Worm (Caenorhabditis elegans) whole organism, L4 larva: Measurements from ENCODE around the gene Y61A9LA.1.

Source experiments
- D1046.2 ChIP-seq: fragments of 200-800 bp; sonication (Bioruptor generic); IDR thresholded peaks from 2 replicates; pipeline ENCODE4 v1.3.6; 2022; ENCODE audit warnings: missing genetic modification characterization, missing compliant biosample characterization
- F44E2.7 ChIP-seq: fragments of 200-800 bp; sonication (Bioruptor generic); IDR thresholded peaks from 2 replicates; pipeline ENCODE4 v2.1.2; 2022; ENCODE audit warnings: missing genetic modification characterization, missing compliant biosample characterization
- F49E8.2 ChIP-seq: sonication (generic microtip); optimal IDR thresholded peaks from 2 replicates; lab custom pipeline; 2016; ENCODE audit warnings: missing compliant biosample characterization, mild to moderate bottlenecking, missing genetic modification characterization, borderline replicate concordance
- R02D3.7 ChIP-seq: fragments of 150-350 bp; sonication (generic microtip); optimal IDR thresholded peaks from 3 replicates; lab custom pipeline; 2014; ENCODE audit warnings: missing biosample characterization, missing genetic modification characterization
- T26A8.4 ChIP-seq: fragments of 200-800 bp; sonication (Bioruptor generic); IDR thresholded peaks from 2 replicates; pipeline ENCODE4 v1.3.6; 2022; ENCODE audit warnings: missing genetic modification characterization, missing compliant biosample characterization
- Y48G9A.11 ChIP-seq: fragments of 200-800 bp; sonication (Bioruptor generic); IDR thresholded peaks from 2 replicates; pipeline ENCODE4 v1.3.6; 2022; ENCODE audit warnings: missing genetic modification reagents, missing genetic modification characterization, missing compliant biosample characterization
- Y5F2A.4 ChIP-seq: fragments of 200-800 bp; sonication (Bioruptor generic); optimal IDR thresholded peaks from 2 replicates; lab custom pipeline; 2018; ENCODE audit warnings: mild to moderate bottlenecking, missing genetic modification characterization, missing compliant biosample characterization
- Y75B8A.6 ChIP-seq: fragments of 200-800 bp; sonication (Bioruptor generic); IDR thresholded peaks from 2 replicates; pipeline ENCODE4 v1.3.6; 2022; ENCODE audit warnings: missing genetic modification reagents, missing genetic modification characterization, missing compliant biosample characterization
- ZK546.5 ChIP-seq, 2 experiments: sonication (generic microtip); optimal IDR thresholded peaks; 2 replicates each; lab custom pipeline; 2017; ENCODE audit warnings: missing biosample characterization in 2 of 2, missing genetic modification characterization in 2 of 2
- aha-1 ChIP-seq: fragments of 150-350 bp; peaks from one replicate; lab custom pipeline; 2014; ENCODE audit warnings: missing biosample characterization, missing genetic modification characterization
- ama-1 ChIP-seq: fragments of 150-350 bp; optimal IDR thresholded peaks from 2 replicates; lab custom pipeline; 2014; ENCODE audit warnings: inconsistent platforms, mixed read lengths
- arid-1 ChIP-seq: fragments of 200-800 bp; sonication (Bioruptor generic); conservative IDR thresholded peaks from 2 replicates; pipeline ENCODE4 v1.3.6; 2022; ENCODE audit warnings: missing genetic modification reagents, missing genetic modification characterization, missing compliant biosample characterization
- ceh-20 ChIP-seq: fragments of 200-800 bp; sonication (Bioruptor generic); IDR thresholded peaks from 2 replicates; pipeline ENCODE4 v1.3.6; 2022; ENCODE audit warnings: missing genetic modification reagents, missing genetic modification characterization, missing compliant biosample characterization
- ceh-32 ChIP-seq: sonication (generic microtip); optimal IDR thresholded peaks from 2 replicates; lab custom pipeline; 2016; ENCODE audit warnings: mild to moderate bottlenecking, missing genetic modification characterization, missing compliant biosample characterization; ENCODE audit not compliant: poor library complexity
- ceh-44 ChIP-seq: fragments of 200-800 bp; sonication (Bioruptor generic); IDR thresholded peaks from 2 replicates; pipeline ENCODE4 v1.3.6; 2022; ENCODE audit warnings: missing genetic modification reagents, missing genetic modification characterization, missing compliant biosample characterization
- ctbp-1 ChIP-seq: fragments of 200-800 bp; sonication (Bioruptor generic); IDR thresholded peaks from 2 replicates; pipeline ENCODE4 v1.3.6; 2022; ENCODE audit warnings: missing genetic modification reagents, missing genetic modification characterization, missing compliant biosample characterization
- daf-16 ChIP-seq, 3 experiments: sonication (generic microtip); optimal IDR thresholded peaks; 2 replicates each; lab custom pipeline; 2016 to 2017; ENCODE audit warnings: missing genetic modification characterization in 3 of 3, missing genetic modification reagents in 3 of 3, mild to moderate bottlenecking in 2 of 3, missing compliant biosample characterization in 2 of 3, missing biosample characterization in 1 of 3, moderate library complexity in 1 of 3
- daf-19 ChIP-seq: fragments of 200-800 bp; sonication (Bioruptor generic); conservative IDR thresholded peaks from 2 replicates; pipeline ENCODE4 v1.3.6; 2022; ENCODE audit warnings: missing genetic modification characterization, missing compliant biosample characterization
- daf-8 ChIP-seq: fragments of 200-800 bp; sonication (Bioruptor generic); IDR thresholded peaks from 2 replicates; pipeline ENCODE4 v1.3.6; 2022; ENCODE audit warnings: missing genetic modification characterization, missing compliant biosample characterization
- dmd-8 ChIP-seq: fragments of 200-800 bp; sonication (Bioruptor generic); IDR thresholded peaks from 2 replicates; pipeline ENCODE4 v1.3.6; 2022; ENCODE audit warnings: missing genetic modification characterization, missing compliant biosample characterization
- duxl-1 ChIP-seq: sonication (generic microtip); optimal IDR thresholded peaks from 2 replicates; lab custom pipeline; 2016; ENCODE audit warnings: mild to moderate bottlenecking, missing genetic modification characterization, moderate library complexity, missing compliant biosample characterization; ENCODE audit not compliant: poor library complexity
- dve-1 ChIP-seq: sonication (generic microtip); optimal IDR thresholded peaks from 2 replicates; lab custom pipeline; 2017; ENCODE audit warnings: antibody characterized with exemption, mild to moderate bottlenecking, missing genetic modification characterization, missing compliant biosample characterization; ENCODE audit not compliant: insufficient read depth
- hlh-11 ChIP-seq: fragments of 200-800 bp; sonication (Bioruptor generic); optimal IDR thresholded peaks from 2 replicates; lab custom pipeline; 2018; ENCODE audit warnings: mild to moderate bottlenecking, missing genetic modification characterization, missing compliant biosample characterization
- jun-1 ChIP-seq: fragments of 150-350 bp; optimal IDR thresholded peaks from 2 replicates; lab custom pipeline; 2014; ENCODE audit warnings: missing biosample characterization, missing genetic modification reagents, missing genetic modification characterization
- lim-7 ChIP-seq: fragments of 200-800 bp; sonication (Bioruptor generic); IDR thresholded peaks from 2 replicates; pipeline ENCODE4 v1.3.6; 2022; ENCODE audit warnings: missing genetic modification characterization, missing compliant biosample characterization
- lin-1 ChIP-seq: fragments of 200-800 bp; sonication (Bioruptor generic); IDR thresholded peaks from 2 replicates; pipeline ENCODE4 v1.3.6; 2022; ENCODE audit warnings: missing genetic modification reagents, missing genetic modification characterization, missing compliant biosample characterization
- lin-29 ChIP-seq: fragments of 200-800 bp; sonication (Bioruptor generic); IDR thresholded peaks from 2 replicates; pipeline ENCODE4 v1.3.6; 2022; ENCODE audit warnings: missing genetic modification reagents, missing genetic modification characterization, missing compliant biosample characterization
- mdt-29 ChIP-seq: fragments of 200-800 bp; sonication (Bioruptor generic); IDR thresholded peaks from 2 replicates; pipeline ENCODE4 v1.3.6; 2022; ENCODE audit warnings: missing genetic modification reagents, missing genetic modification characterization, missing compliant biosample characterization
- mxl-2 ChIP-seq: fragments of 200-800 bp; sonication (Bioruptor generic); conservative IDR thresholded peaks from 2 replicates; pipeline ENCODE4 v1.3.6; 2022; ENCODE audit warnings: missing genetic modification reagents, missing genetic modification characterization, missing compliant biosample characterization
- mxl-3 ChIP-seq: fragments of 200-800 bp; sonication (Bioruptor generic); optimal IDR thresholded peaks from 2 replicates; lab custom pipeline; 2018; ENCODE audit warnings: mild to moderate bottlenecking, missing genetic modification characterization, missing compliant biosample characterization
- nhr-11 ChIP-seq: fragments of 150-350 bp; optimal IDR thresholded peaks from 2 replicates; lab custom pipeline; 2014; ENCODE audit warnings: missing biosample characterization, missing genetic modification characterization
- nhr-42 ChIP-seq: fragments of 200-800 bp; sonication (Bioruptor generic); IDR thresholded peaks from 2 replicates; pipeline ENCODE4 v1.3.6; 2022; ENCODE audit warnings: missing genetic modification characterization, missing compliant biosample characterization
- nhr-76 ChIP-seq: fragments of 150-350 bp; optimal IDR thresholded peaks from 2 replicates; lab custom pipeline; 2014; ENCODE audit warnings: missing biosample characterization, missing genetic modification characterization
- pha-4 ChIP-seq, 2 experiments: fragments of 150-350 bp in 1 of 2; fragments of 200-800 bp in 1 of 2; sonication (Bioruptor generic) in 1 of 2; IDR thresholded peaks in 1 of 2; optimal IDR thresholded peaks in 1 of 2; 2 replicates each; pipeline versions ENCODE4 v1.3.6 to Lab custom; 2014 to 2022; ENCODE audit warnings: missing genetic modification characterization in 2 of 2, missing genetic modification reagents in 2 of 2, missing biosample characterization in 1 of 2, missing compliant biosample characterization in 1 of 2
- set-16 ChIP-seq: fragments of 200-800 bp; sonication (Bioruptor generic); IDR thresholded peaks from 2 replicates; pipeline ENCODE4 v1.3.6; 2022; ENCODE audit warnings: missing genetic modification reagents, missing genetic modification characterization, missing compliant biosample characterization
- spr-1 ChIP-seq: sonication (generic microtip); optimal IDR thresholded peaks from 2 replicates; lab custom pipeline; 2016; ENCODE audit warnings: mild to moderate bottlenecking, missing genetic modification characterization, missing compliant biosample characterization
- tag-97 ChIP-seq: fragments of 200-800 bp; sonication (Bioruptor generic); IDR thresholded peaks from 2 replicates; pipeline ENCODE4 v1.3.6; 2022; ENCODE audit warnings: missing genetic modification characterization, missing compliant biosample characterization
- unc-62 ChIP-seq, 3 experiments: fragments of 150-350 bp in 1 of 3; sonication (generic microtip); optimal IDR thresholded peaks in 2 of 3; peaks in 1 of 3; 1 replicate in 1 of 3; 2 replicates in 2 of 3; lab custom pipeline; 2014 to 2017; ENCODE audit warnings: missing biosample characterization in 3 of 3, missing genetic modification characterization in 3 of 3, missing genetic modification reagents in 3 of 3, missing genotype in 1 of 3
- zip-2 ChIP-seq: fragments of 150-350 bp; optimal IDR thresholded peaks from 2 replicates; lab custom pipeline; 2014; ENCODE audit warnings: missing biosample characterization, missing genetic modification characterization
- ztf-11 ChIP-seq: fragments of 150-350 bp; optimal IDR thresholded peaks from 2 replicates; lab custom pipeline; 2014; ENCODE audit warnings: missing biosample characterization, missing genetic modification characterization

The Y61A9LA.1 gene

ce11 chrV:4585009-4585408 lies at the start of gene Y61A9LA.1:
Y61A9LA.1 (plus strand) TSS chrV:4585309.
- TF ChIP-seq F49E8.2 (tag; lab: Kevin White, UChicago) (no peak), ceh-32 (tag; lab: Kevin White, UChicago) (no peak), arid-1 (GFP tag; lab: Robert Waterston, UW) (no peak), T26A8.4 (GFP tag; lab: Robert Waterston, UW) (no peak), Y75B8A.6 (GFP tag; lab: Robert Waterston, UW) (no peak), daf-19 (GFP tag; lab: Robert Waterston, UW) (no peak), nhr-42 (no peak), spr-1 (tag; lab: Kevin White, UChicago) (no peak), ztf-11 (tag; lab: Kevin White, UChicago) (no peak), lin-1 (GFP tag; lab: Robert Waterston, UW) (no peak), pha-4 (GFP tag; IDR thresholded peaks at IDR 0.05; lab: Robert Waterston, UW) (no peak), pha-4 (tag; optimal IDR thresholded peaks at IDR 0.05; lab: Kevin White, UChicago) (no peak), Y48G9A.11 (GFP tag; lab: Robert Waterston, UW) (no peak), set-16 (no peak)

ce11 chrV:4535736-4536135 lies 49.4 kb upstream of the Y61A9LA.1 start:
- TF ChIP-seq unc-62 (GFP tag; optimal IDR thresholded peaks at IDR 0.05 in 1 of 2; lab: Kevin White, UChicago) (peak in 1 of 2 experiments; percentile 90), unc-62 (tag; optimal IDR thresholded peaks at IDR 0.05; lab: Kevin White, UChicago) (no peak), mxl-2 (GFP tag; lab: Robert Waterston, UW) (no peak)

ce11 chrV:4539855-4540254 lies 45.3 kb upstream of the Y61A9LA.1 start:
- TF ChIP-seq aha-1 (tag; lab: Kevin White, UChicago) (peak; percentile 35), ZK546.5 (tag; optimal IDR thresholded peaks at IDR 0.05; lab: Kevin White, UChicago) (no peak)

- TF ChIP-seq jun-1 (tag; lab: Kevin White, UChicago) (no peak), Y5F2A.4 (GFP tag; lab: Kevin White, UChicago) (no peak), ama-1 (lab: Kevin White, UChicago) (no peak), nhr-42 (no peak), set-16 (no peak), R02D3.7 (tag; lab: Kevin White, UChicago) (no peak), ztf-11 (tag; lab: Kevin White, UChicago) (no peak)
Measured at ce11 chrV:4546854-4547253, 38.3 kb upstream of the Y61A9LA.1 start.

ce11 chrV:4549191-4549590 lies 35.9 kb upstream of the Y61A9LA.1 start, which contains the start of gene sos-1:
sos-1 (minus strand) TSS chrV:4549291.
- TF ChIP-seq unc-62 (GFP tag; optimal IDR thresholded peaks at IDR 0.05 in 1 of 2; lab: Kevin White, UChicago) (peak in 1 of 2 experiments; percentile 14), unc-62 (tag; optimal IDR thresholded peaks at IDR 0.05; lab: Kevin White, UChicago) (no peak), mdt-29 (GFP tag; lab: Robert Waterston, UW) (no peak)

- TF ChIP-seq dmd-8 (GFP tag; lab: Robert Waterston, UW) (no peak), nhr-11 (tag; lab: Kevin White, UChicago) (peak; percentile 25), ctbp-1 (GFP tag; lab: Robert Waterston, UW) (no peak), daf-8 (no peak), ama-1 (lab: Kevin White, UChicago) (no peak), tag-97 (GFP tag; lab: Robert Waterston, UW) (no peak), dve-1 (tag; lab: Kevin White, UChicago) (peak; percentile 31), nhr-76 (tag; lab: Kevin White, UChicago) (no peak), ceh-20 (GFP tag; lab: Robert Waterston, UW) (no peak), lim-7 (no peak), D1046.2 (GFP tag; lab: Robert Waterston, UW) (no peak), lin-29 (GFP tag; lab: Robert Waterston, UW) (no peak), duxl-1 (no peak), hlh-11 (tag; lab: Kevin White, UChicago) (peak; percentile 72), zip-2 (tag; lab: Kevin White, UChicago) (no peak), ceh-44 (GFP tag; lab: Robert Waterston, UW) (no peak), F49E8.2 (tag; lab: Kevin White, UChicago) (no peak), daf-16 (GFP tag; optimal IDR thresholded peaks at IDR 0.05; lab: Kevin White, UChicago) (no peak), daf-16 (tag; optimal IDR thresholded peaks at IDR 0.05; lab: Kevin White, UChicago) (peak; percentile 44), mxl-3 (GFP tag; lab: Kevin White, UChicago) (peak; percentile 74), F44E2.7 (GFP tag; lab: Robert Waterston, UW) (no peak)
Measured at ce11 chrV:4550459-4550858, 34.6 kb upstream of the Y61A9LA.1 start.
